Worm (Caenorhabditis elegans) whole organism, early embryonic: Measurements from ENCODE around the gene Y110A2AL.10.
A peak's percentile ranks its signal among the peaks of the same experiment; 100 is the strongest.

Source experiments
- B0310.2 ChIP-seq: sonication (generic microtip); optimal IDR thresholded peaks from 2 replicates; lab custom pipeline; 2016; ENCODE audit warnings: mild to moderate bottlenecking, missing genetic modification characterization, missing compliant biosample characterization
- F13C5.2 ChIP-seq: sonication (generic microtip); optimal IDR thresholded peaks from 2 replicates; lab custom pipeline; 2017; ENCODE audit warnings: mild to moderate bottlenecking, missing genetic modification characterization, inconsistent platforms, missing compliant biosample characterization
- aly-1 ChIP-seq: sonication (generic microtip); optimal IDR thresholded peaks from 2 replicates; lab custom pipeline; 2016; ENCODE audit warnings: missing genetic modification characterization, missing compliant biosample characterization
- ama-1 ChIP-seq: fragments of 150-350 bp; optimal IDR thresholded peaks from 2 replicates; lab custom pipeline; 2014
- ceh-13 ChIP-seq: fragments of 200-800 bp; sonication (Bioruptor generic); optimal IDR thresholded peaks from 2 replicates; lab custom pipeline; 2018; ENCODE audit warnings: mild to moderate bottlenecking, missing genetic modification characterization, missing compliant biosample characterization
- ceh-36 ChIP-seq: sonication (generic microtip); optimal IDR thresholded peaks from 2 replicates; lab custom pipeline; 2016; ENCODE audit warnings: missing genetic modification characterization, inconsistent platforms, missing compliant biosample characterization
- ets-7 ChIP-seq: sonication (generic microtip); optimal IDR thresholded peaks from 2 replicates; lab custom pipeline; 2016; ENCODE audit warnings: missing genotype, missing genetic modification characterization, missing compliant biosample characterization
- flt-1 ChIP-seq: fragments of 200-800 bp; sonication (Bioruptor generic); IDR thresholded peaks from 2 replicates; pipeline ENCODE4 v1.3.6; 2022; ENCODE audit warnings: missing genetic modification characterization, missing compliant biosample characterization
- hmbx-1 ChIP-seq: sonication (generic microtip); optimal IDR thresholded peaks from 2 replicates; lab custom pipeline; 2016; ENCODE audit warnings: mild to moderate bottlenecking, missing genetic modification characterization, missing compliant biosample characterization
- hmg-4 ChIP-seq: fragments of 200-800 bp; sonication (Bioruptor generic); optimal IDR thresholded peaks from 2 replicates; lab custom pipeline; 2018; ENCODE audit warnings: mild to moderate bottlenecking, missing genetic modification characterization, missing compliant biosample characterization
- hnd-1 ChIP-seq: sonication (generic microtip); optimal IDR thresholded peaks from 2 replicates; lab custom pipeline; 2016; ENCODE audit warnings: missing genetic modification characterization, missing compliant biosample characterization
- pes-1 ChIP-seq: fragments of 200-800 bp; sonication (Bioruptor generic); IDR thresholded peaks from 2 replicates; pipeline ENCODE4 v1.3.6; 2022; ENCODE audit warnings: missing genetic modification reagents, missing genetic modification characterization, missing compliant biosample characterization
- scrt-1 ChIP-seq: fragments of 200-800 bp; sonication (Bioruptor generic); IDR thresholded peaks from 2 replicates; pipeline ENCODE4 v1.3.6; 2022; ENCODE audit warnings: missing genetic modification characterization, missing compliant biosample characterization
- sea-1 ChIP-seq: fragments of 200-800 bp; sonication (Bioruptor generic); conservative IDR thresholded peaks from 2 replicates; pipeline ENCODE4 v1.3.6; 2022; ENCODE audit warnings: missing genetic modification characterization, missing compliant biosample characterization
- tbx-11 ChIP-seq: fragments of 200-800 bp; sonication (Bioruptor generic); IDR thresholded peaks from 2 replicates; pipeline ENCODE4 v1.3.6; 2022; ENCODE audit warnings: missing genetic modification characterization, missing compliant biosample characterization
- tbx-37 ChIP-seq: fragments of 200-800 bp; sonication (Bioruptor generic); conservative IDR thresholded peaks from 2 replicates; pipeline ENCODE4 v1.3.6; 2022; ENCODE audit warnings: missing genetic modification reagents, missing genetic modification characterization, missing compliant biosample characterization
- tra-4 ChIP-seq: sonication (generic microtip); optimal IDR thresholded peaks from 2 replicates; lab custom pipeline; 2017; ENCODE audit warnings: missing genetic modification characterization, missing compliant biosample characterization

Y110A2AL.10 gene

ce11 chrII:2859873-2860821 is 11.6 kb downstream of the Y110A2AL.10 start:
- TF ChIP-seq ets-7, result no peak
- peak; percentile 69 for TF ChIP-seq scrt-1 (GFP tag; lab: Robert Waterston, UW)
- TF ChIP-seq tra-4, result no peak
- TF ChIP-seq hmbx-1 (tag; lab: Kevin White, UChicago), result peak; percentile 1
- no peak for TF ChIP-seq B0310.2 (tag; lab: Kevin White, UChicago)
- 0 out of 2 replicates have a peak, but pooled peaks have one; percentile 12 for TF ChIP-seq tbx-11 (GFP tag; lab: Robert Waterston, UW)
- no peak for TF ChIP-seq flt-1 (GFP tag; lab: Robert Waterston, UW)
- TF ChIP-seq sea-1 (GFP tag; lab: Robert Waterston, UW), result no peak
- peak; percentile 40 for TF ChIP-seq aly-1
- TF ChIP-seq tbx-37 (GFP tag; lab: Robert Waterston, UW), result no peak
- TF ChIP-seq pes-1 (GFP tag; lab: Robert Waterston, UW), result peak; percentile 64
- no peak for TF ChIP-seq hnd-1 (tag; lab: Kevin White, UChicago)
- TF ChIP-seq F13C5.2, result no peak
- peak; percentile 35 for TF ChIP-seq hmg-4
- TF ChIP-seq ceh-36, result no peak
- peak; percentile 7 for TF ChIP-seq ceh-13 (GFP tag; lab: Kevin White, UChicago)
- TF ChIP-seq ama-1 (lab: Kevin White, UChicago), result no peak

- TF ChIP-seq ceh-36, result peak; percentile 90
- TF ChIP-seq sea-1 (GFP tag; lab: Robert Waterston, UW), result no peak
- no peak for TF ChIP-seq ets-7
- no peak for TF ChIP-seq hmg-4
These were observed 12.4 kb downstream of the Y110A2AL.10 start for ce11 chrII:2859315-2859714.

ce11 chrII:2858851-2859250 is 12.9 kb downstream of the Y110A2AL.10 start:
- no peak for TF ChIP-seq hmg-4
- no peak for TF ChIP-seq hnd-1 (tag; lab: Kevin White, UChicago)
- no peak for TF ChIP-seq ceh-36
- TF ChIP-seq hmbx-1 (tag; lab: Kevin White, UChicago), result no peak
- no peak for TF ChIP-seq pes-1 (GFP tag; lab: Robert Waterston, UW)
- no peak for TF ChIP-seq scrt-1 (GFP tag; lab: Robert Waterston, UW)
- no peak for TF ChIP-seq B0310.2 (tag; lab: Kevin White, UChicago)
- no peak for TF ChIP-seq F13C5.2
- no peak for TF ChIP-seq tra-4
- TF ChIP-seq flt-1 (GFP tag; lab: Robert Waterston, UW), result no peak
- no peak for TF ChIP-seq aly-1
- no peak for TF ChIP-seq sea-1 (GFP tag; lab: Robert Waterston, UW)

DNA sequence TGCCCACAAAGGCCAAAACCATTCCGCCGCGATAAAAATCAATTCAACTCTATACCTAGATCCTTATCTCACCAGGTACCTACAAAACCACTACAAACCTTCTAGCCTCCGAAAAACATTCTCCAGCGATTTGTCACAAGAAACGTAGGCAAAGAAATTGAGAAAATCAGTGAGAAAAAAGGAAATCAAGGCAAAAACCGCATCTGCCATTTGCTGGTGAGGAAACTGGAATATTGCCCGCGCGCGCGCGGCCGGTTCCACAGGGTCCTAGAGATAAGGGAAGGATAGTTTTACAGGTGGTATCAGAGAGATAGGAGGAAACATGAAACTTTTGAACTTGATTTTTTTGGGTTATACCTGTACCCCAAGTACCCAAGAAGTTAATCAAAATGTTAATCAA is 14.2 kb downstream of the Y110A2AL.10 start:
- no peak for TF ChIP-seq scrt-1 (GFP tag; lab: Robert Waterston, UW)
- no peak for TF ChIP-seq ets-7
- TF ChIP-seq F13C5.2, result no peak
- no peak for TF ChIP-seq hmg-4
- TF ChIP-seq ceh-36, result no peak

- TF ChIP-seq hmg-4, result no peak
These were observed 15.6 kb downstream of the Y110A2AL.10 start for ce11 chrII:2856114-2856513.

- no peak for TF ChIP-seq sea-1 (GFP tag; lab: Robert Waterston, UW)
- no peak for TF ChIP-seq F13C5.2
- no peak for TF ChIP-seq ceh-13 (GFP tag; lab: Kevin White, UChicago)
- TF ChIP-seq scrt-1 (GFP tag; lab: Robert Waterston, UW), result no peak
- TF ChIP-seq pes-1 (GFP tag; lab: Robert Waterston, UW), result no peak
These were observed 16.9 kb downstream of the Y110A2AL.10 start for ce11 chrII:2854794-2855193.

- no peak for TF ChIP-seq sea-1 (GFP tag; lab: Robert Waterston, UW)
- TF ChIP-seq B0310.2 (tag; lab: Kevin White, UChicago), result no peak
- no peak for TF ChIP-seq tbx-37 (GFP tag; lab: Robert Waterston, UW)
- TF ChIP-seq ceh-13 (GFP tag; lab: Kevin White, UChicago), result no peak
- TF ChIP-seq ama-1 (lab: Kevin White, UChicago), result no peak
- no peak for TF ChIP-seq tbx-11 (GFP tag; lab: Robert Waterston, UW)
- TF ChIP-seq pes-1 (GFP tag; lab: Robert Waterston, UW), result no peak
- no peak for TF ChIP-seq hmg-4
- no peak for TF ChIP-seq ceh-36
- TF ChIP-seq hmbx-1 (tag; lab: Kevin White, UChicago), result no peak
- no peak for TF ChIP-seq F13C5.2
- no peak for TF ChIP-seq hnd-1 (tag; lab: Kevin White, UChicago)
- no peak for TF ChIP-seq scrt-1 (GFP tag; lab: Robert Waterston, UW)
These were observed 17.9 kb downstream of the Y110A2AL.10 start for ce11 chrII:2853767-2854166.

- TF ChIP-seq sea-1 (GFP tag; lab: Robert Waterston, UW) (no peak), tra-4 (no peak), hmg-4 (no peak)
These were observed 19.2 kb downstream of the Y110A2AL.10 start, which contains the start of gene ptc-3 for ce11 chrII:2852493-2852892. Gene ptc-3, minus strand, starts transcription at chrII:2852593.

DNA sequence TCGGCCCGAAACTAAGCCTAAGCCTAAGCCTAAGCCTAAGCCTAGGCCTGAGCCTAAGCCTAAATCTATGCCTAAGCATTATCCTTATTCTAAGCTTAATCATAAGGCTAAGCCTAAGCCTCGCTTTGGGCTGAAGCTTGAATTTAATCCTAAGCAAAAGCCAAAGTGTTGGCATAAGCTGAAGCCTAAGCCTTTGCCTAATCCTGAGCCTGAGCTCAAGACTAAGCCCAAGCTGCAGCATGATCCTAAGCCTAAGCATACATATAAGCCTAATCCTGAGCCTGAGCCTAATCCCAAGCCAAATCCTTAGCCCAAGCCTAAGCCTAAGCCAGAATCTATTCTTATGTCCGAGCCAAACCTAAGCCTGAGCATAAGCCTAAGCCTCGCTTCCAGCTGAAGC is 25.2 kb downstream of the Y110A2AL.10 start:
- TF ChIP-seq ceh-13 (GFP tag; lab: Kevin White, UChicago) (no peak), ceh-36 (peak; percentile 91), F13C5.2 (no peak), ama-1 (lab: Kevin White, UChicago) (no peak)
